Comparison of ENCODE assay signal across 2 worm cellular contexts in the genomic region with DNA sequence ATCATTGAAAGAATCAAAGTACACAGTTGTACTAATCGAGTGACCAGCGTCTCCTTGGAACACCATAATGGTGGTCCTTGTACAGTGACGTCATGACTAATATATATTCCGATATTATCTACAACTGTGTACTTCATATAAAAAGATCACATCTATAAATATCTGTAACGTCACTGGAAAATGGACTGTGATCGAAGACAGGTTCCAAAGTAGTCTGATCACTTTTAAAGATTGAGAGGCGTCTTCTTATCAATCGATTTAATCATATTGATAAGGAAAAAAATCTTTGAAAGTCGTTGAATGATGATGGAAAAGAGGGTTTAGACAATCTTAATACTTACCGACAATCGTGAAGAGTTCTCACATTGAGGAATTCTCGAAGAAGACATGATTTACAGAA.
A peak's percentile ranks its signal among the peaks of the same experiment; 100 is the strongest.
TF ChIP-seq lines count a peak whose summit lies in the region.

No protein-coding gene starts in this region.

TF ChIP-seq in whole organism, L2 larva, 48 proteins besides CTCF, POLR2A, EP300 and RAD21 (continued from another document):
- TF ChIP-seq ceh-16 (tag; optimal IDR thresholded peaks at IDR 0.05; lab: Kevin White, UChicago) (no peak), egl-27 (tag; optimal IDR thresholded peaks at IDR 0.05; lab: Kevin White, UChicago) (no peak)

TF ChIP-seq in whole organism, L4 larva, 104 proteins besides CTCF, POLR2A, EP300 and RAD21 (continued from another document):
- TF ChIP-seq ceh-32 (tag; optimal IDR thresholded peaks at IDR 0.05; lab: Kevin White, UChicago; ENCODE audit: poor library complexity) (no peak), dpl-1 (GFP tag; optimal IDR thresholded peaks at IDR 0.05; lab: Kevin White, UChicago) (no peak), hlh-30 (tag; optimal IDR thresholded peaks at IDR 0.05; lab: Kevin White, UChicago; ENCODE audit: insufficient read depth) (no peak), arid-1 (GFP tag; conservative IDR thresholded peaks at IDR 0.05; lab: Robert Waterston, UW) (no peak), unc-130 (GFP tag; optimal IDR thresholded peaks at IDR 0.05; lab: Kevin White, UChicago) (no peak), R02D3.7 (tag; optimal IDR thresholded peaks at IDR 0.05; lab: Kevin White, UChicago) (no peak), dmd-6 (GFP tag; IDR thresholded peaks at IDR 0.05; lab: Robert Waterston, UW) (peak; percentile 12; the same call in 1 of the 2 replicates), ceh-44 (GFP tag; IDR thresholded peaks at IDR 0.05; lab: Robert Waterston, UW) (no peak), hlh-11 (tag; optimal IDR thresholded peaks at IDR 0.05; lab: Kevin White, UChicago) (peak; percentile 27), daf-19 (GFP tag; conservative IDR thresholded peaks at IDR 0.05; lab: Robert Waterston, UW) (no peak), unc-39 (tag; optimal IDR thresholded peaks at IDR 0.05; lab: Kevin White, UChicago) (no peak), attf-4 (tag; optimal IDR thresholded peaks at IDR 0.05; lab: Kevin White, UChicago) (no peak), T26A8.4 (GFP tag; IDR thresholded peaks at IDR 0.05; lab: Robert Waterston, UW) (no peak), nhr-48 (tag; optimal IDR thresholded peaks at IDR 0.05; lab: Kevin White, UChicago) (peak; percentile 32), hmg-1.1 (GFP tag; IDR thresholded peaks at IDR 0.05; lab: Robert Waterston, UW) (no peak), lin-38 (GFP tag; IDR thresholded peaks at IDR 0.05; lab: Robert Waterston, UW) (no peak), dve-1 (tag; optimal IDR thresholded peaks at IDR 0.05; lab: Kevin White, UChicago; ENCODE audit: insufficient read depth) (peak; percentile 61), D1046.2 (GFP tag; IDR thresholded peaks at IDR 0.05; lab: Robert Waterston, UW) (no peak), aha-1 (tag; lab: Kevin White, UChicago) (no peak), zfp-2 (tag; optimal IDR thresholded peaks at IDR 0.05; lab: Kevin White, UChicago) (no peak), T20F7.1 (GFP tag; optimal IDR thresholded peaks at IDR 0.05; lab: Kevin White, UChicago) (no peak), daf-16 (GFP tag; optimal IDR thresholded peaks at IDR 0.05; lab: Kevin White, UChicago) (no peak), daf-16 (tag; optimal IDR thresholded peaks at IDR 0.05; lab: Kevin White, UChicago) (peak; percentile 36), vab-7 (GFP tag; IDR thresholded peaks at IDR 0.05; lab: Robert Waterston, UW) (no peak), spr-1 (tag; optimal IDR thresholded peaks at IDR 0.05; lab: Kevin White, UChicago) (no peak)
